Worm (Caenorhabditis elegans): ENCODE data around the gene srx-5.

- TF ChIP-seq tra-4 (tag; optimal IDR thresholded peaks at IDR 0.05) (no peak), flt-1 (GFP tag; IDR thresholded peaks at IDR 0.05) (no peak), ama-1 (optimal IDR thresholded peaks at IDR 0.05) (no peak), ets-7 (tag; optimal IDR thresholded peaks at IDR 0.05) (no peak), hnd-1 (tag; optimal IDR thresholded peaks at IDR 0.05) (no peak), tbx-11 (GFP tag; IDR thresholded peaks at IDR 0.05) (no peak), ceh-13 (GFP tag; optimal IDR thresholded peaks at IDR 0.05) (no peak), sea-1 (GFP tag; conservative IDR thresholded peaks at IDR 0.05) (no peak), tbx-37 (GFP tag; conservative IDR thresholded peaks at IDR 0.05) (no peak)
Measured at ce11 chrV:748044-748443, 48.2 kb downstream of the srx-5 start, which contains the start of gene sri-4.

Measured in whole organism, early embryonic.